ENCODE assay signal across 2 fruit fly cellular contexts in genomic region chr2L:17268088-17268755, dm6.
A peak's percentile ranks its signal among the peaks of the same experiment; 100 is the strongest.
TF ChIP-seq lines count a peak whose summit lies in the region.

No protein-coding gene starts in this region.

TF ChIP-seq in whole organism, embryonic, 481 proteins besides CTCF, POLR2A, EP300 and RAD21 (continued from another document):
- TF ChIP-seq Mes4 (GFP tag; optimal IDR thresholded peaks at IDR 0.05; lab: Kevin White, UChicago) (no peak), lbe (GFP tag; optimal IDR thresholded peaks at IDR 0.05; lab: Kevin White, UChicago) (no peak), CG2712 (tag; optimal IDR thresholded peaks at IDR 0.05; lab: Kevin White, UChicago) (no peak), tna (GFP tag; IDR thresholded peaks at IDR 0.05; lab: Robert Waterston, UW; ENCODE audit: partially characterized antibody) (no peak), so (GFP tag; IDR thresholded peaks at IDR 0.05; lab: Robert Waterston, UW) (no peak)

TF ChIP-seq in whole organism, prepupa, 60 proteins besides CTCF, POLR2A, EP300 and RAD21 (continued from another document):
- TF ChIP-seq Sox102F (GFP tag; optimal IDR thresholded peaks at IDR 0.05; lab: Kevin White, UChicago) (peak; percentile 15), ss (GFP tag; optimal IDR thresholded peaks at IDR 0.05; lab: Kevin White, UChicago) (peak; percentile 8 to 79)
